Worm (Caenorhabditis elegans) whole organism, mixed stage, embryonic: ENCODE data around the gene C45G9.2.

ENCODE experiments used
- M03D4.4 ChIP-seq: sonication (generic microtip); optimal IDR thresholded peaks from 2 replicates; lab custom pipeline; 2017; ENCODE audit warnings: mild to moderate bottlenecking, missing genetic modification characterization, missing compliant biosample characterization
- bed-3 ChIP-seq: fragments of 200-800 bp; sonication (Bioruptor generic); optimal IDR thresholded peaks from 3 replicates; lab custom pipeline; 2018; ENCODE audit warnings: mild to moderate bottlenecking, missing genetic modification characterization, moderate library complexity, missing compliant biosample characterization
- blmp-1 ChIP-seq: fragments of 150-350 bp; optimal IDR thresholded peaks from 2 replicates; lab custom pipeline; 2014; ENCODE audit warnings: missing biosample characterization, missing genetic modification characterization
- ceh-39 ChIP-seq: fragments of 150-350 bp; optimal IDR thresholded peaks from 2 replicates; lab custom pipeline; 2014; ENCODE audit warnings: missing biosample characterization, missing genetic modification characterization
- ceh-43 ChIP-seq: fragments of 200-800 bp; sonication (Bioruptor generic); optimal IDR thresholded peaks from 2 replicates; lab custom pipeline; 2018; ENCODE audit warnings: mild to moderate bottlenecking, missing genetic modification characterization, moderate library complexity, missing compliant biosample characterization
- ceh-83 ChIP-seq: fragments of 200-800 bp; sonication (Bioruptor generic); optimal IDR thresholded peaks from 2 replicates; lab custom pipeline; 2018; ENCODE audit warnings: mild to moderate bottlenecking, missing genetic modification characterization, missing compliant biosample characterization
- ces-1 ChIP-seq: fragments of 150-350 bp; optimal IDR thresholded peaks from 2 replicates; lab custom pipeline; 2014; ENCODE audit warnings: missing biosample characterization, missing genetic modification reagents, missing genetic modification characterization
- cnd-1 ChIP-seq: fragments of 200-800 bp; sonication (Bioruptor generic); optimal IDR thresholded peaks from 2 replicates; lab custom pipeline; 2018; ENCODE audit warnings: mild to moderate bottlenecking, missing genetic modification characterization, missing compliant biosample characterization
- drap-1 ChIP-seq: fragments of 200-800 bp; sonication (Bioruptor generic); optimal IDR thresholded peaks from 3 replicates; lab custom pipeline; 2018; ENCODE audit warnings: mild to moderate bottlenecking, missing genetic modification characterization, missing compliant biosample characterization
- elt-1 ChIP-seq: sonication (generic microtip); optimal IDR thresholded peaks from 2 replicates; lab custom pipeline; 2017; ENCODE audit warnings: missing genetic modification characterization, mild to moderate bottlenecking, missing compliant biosample characterization, antibody characterized with exemption, moderate library complexity, borderline replicate concordance; ENCODE audit not compliant: insufficient read depth
- elt-3 ChIP-seq: fragments of 150-350 bp; optimal IDR thresholded peaks from 2 replicates; lab custom pipeline; 2014; ENCODE audit warnings: missing biosample characterization, missing genetic modification characterization
- flh-1 ChIP-seq: fragments of 200-800 bp; sonication (Bioruptor generic); optimal IDR thresholded peaks from 2 replicates; lab custom pipeline; 2018; ENCODE audit warnings: mild to moderate bottlenecking, missing genetic modification characterization, moderate library complexity, missing compliant biosample characterization
- ham-2 ChIP-seq: fragments of 200-800 bp; sonication (Bioruptor generic); optimal IDR thresholded peaks from 2 replicates; lab custom pipeline; 2018; ENCODE audit warnings: mild to moderate bottlenecking, missing genetic modification characterization, missing compliant biosample characterization
- hlh-1 ChIP-seq: fragments of 150-350 bp; optimal IDR thresholded peaks from 2 replicates; lab custom pipeline; 2014; ENCODE audit warnings: missing biosample characterization, missing genetic modification reagents, missing genetic modification characterization
- lin-13 ChIP-seq: fragments of 150-350 bp; optimal IDR thresholded peaks from 2 replicates; lab custom pipeline; 2014; ENCODE audit warnings: missing biosample characterization, missing genetic modification characterization
- lin-32 ChIP-seq: fragments of 200-800 bp; sonication (Bioruptor generic); optimal IDR thresholded peaks from 2 replicates; lab custom pipeline; 2018; ENCODE audit warnings: mild to moderate bottlenecking, missing genetic modification characterization, missing compliant biosample characterization
- lsy-2 ChIP-seq: fragments of 150-350 bp; optimal IDR thresholded peaks from 2 replicates; lab custom pipeline; 2014; ENCODE audit warnings: missing biosample characterization, missing genetic modification characterization
- mab-5 ChIP-seq: fragments of 150-350 bp; optimal IDR thresholded peaks from 2 replicates; lab custom pipeline; 2014; ENCODE audit warnings: missing biosample characterization, missing genetic modification characterization
- mep-1 ChIP-seq: fragments of 150-350 bp; optimal IDR thresholded peaks from 2 replicates; lab custom pipeline; 2017; ENCODE audit warnings: missing biosample characterization, missing genetic modification reagents, missing genetic modification characterization, inconsistent platforms
- mls-2 ChIP-seq: sonication (generic microtip); optimal IDR thresholded peaks from 2 replicates; lab custom pipeline; 2016; ENCODE audit warnings: mild to moderate bottlenecking, missing genetic modification characterization, moderate library complexity, missing compliant biosample characterization
- nhr-12 ChIP-seq: fragments of 150-350 bp; optimal IDR thresholded peaks from 2 replicates; lab custom pipeline; 2014; ENCODE audit warnings: missing biosample characterization, missing genetic modification characterization
- nhr-2 ChIP-seq: fragments of 150-350 bp; optimal IDR thresholded peaks from 2 replicates; lab custom pipeline; 2014; ENCODE audit warnings: missing biosample characterization, missing genetic modification characterization
- nhr-237 ChIP-seq: fragments of 150-350 bp; optimal IDR thresholded peaks from 2 replicates; lab custom pipeline; 2014; ENCODE audit warnings: missing biosample characterization, missing genetic modification characterization
- nhr-28 ChIP-seq: fragments of 150-350 bp; optimal IDR thresholded peaks from 2 replicates; lab custom pipeline; 2014; ENCODE audit warnings: missing biosample characterization, missing genetic modification characterization
- nhr-76 ChIP-seq: sonication (generic microtip); optimal IDR thresholded peaks from 2 replicates; lab custom pipeline; 2017; ENCODE audit warnings: missing biosample characterization, missing genetic modification characterization
- pha-4 ChIP-seq: fragments of 150-350 bp; optimal IDR thresholded peaks from 2 replicates; lab custom pipeline; 2018; ENCODE audit warnings: missing biosample characterization, missing genetic modification reagents, missing genetic modification characterization
- sem-2 ChIP-seq: fragments of 200-800 bp; sonication (Bioruptor generic); optimal IDR thresholded peaks from 2 replicates; lab custom pipeline; 2018; ENCODE audit warnings: mild to moderate bottlenecking, missing genetic modification characterization, missing compliant biosample characterization
- snpc-4 ChIP-seq: fragments of 150-350 bp; optimal IDR thresholded peaks from 2 replicates; lab custom pipeline; 2014; ENCODE audit warnings: missing biosample characterization, missing genetic modification characterization
- sptf-1 ChIP-seq: sonication (generic microtip); optimal IDR thresholded peaks from 2 replicates; lab custom pipeline; 2017; ENCODE audit warnings: mild to moderate bottlenecking, missing genetic modification characterization, moderate library complexity, missing compliant biosample characterization
- tbx-8 ChIP-seq: fragments of 200-800 bp; sonication (Bioruptor generic); optimal IDR thresholded peaks from 2 replicates; lab custom pipeline; 2018; ENCODE audit warnings: mild to moderate bottlenecking, missing genetic modification characterization, moderate library complexity, missing compliant biosample characterization
- unc-120 ChIP-seq: sonication (generic microtip); optimal IDR thresholded peaks from 2 replicates; lab custom pipeline; 2017; ENCODE audit warnings: missing genetic modification characterization, missing compliant biosample characterization; ENCODE audit not compliant: poor library complexity, severe bottlenecking
- unc-39 ChIP-seq: fragments of 150-350 bp; optimal IDR thresholded peaks from 2 replicates; lab custom pipeline; 2014; ENCODE audit warnings: missing biosample characterization, missing genetic modification characterization
- unc-62 ChIP-seq: fragments of 150-350 bp; optimal IDR thresholded peaks from 2 replicates; lab custom pipeline; 2014; ENCODE audit warnings: missing biosample characterization, missing genetic modification reagents, missing genetic modification characterization
- zip-8 ChIP-seq: fragments of 150-350 bp; optimal IDR thresholded peaks from 2 replicates; lab custom pipeline; 2014; ENCODE audit warnings: missing biosample characterization, missing genetic modification characterization
- ztf-11 ChIP-seq: fragments of 150-350 bp; optimal IDR thresholded peaks from 2 replicates; lab custom pipeline; 2014; ENCODE audit warnings: missing biosample characterization, missing genetic modification characterization

C45G9.2 gene

ce11 chrIII:5078062-5078461 lies 9.2 kb downstream of the C45G9.2 start:
- TF ChIP-seq nhr-237 (tag; lab: Kevin White, UChicago) (no peak), mls-2 (no peak), sptf-1 (tag; lab: Kevin White, UChicago) (no peak), bed-3 (GFP tag; lab: Kevin White, UChicago) (no peak), lin-32 (GFP tag; lab: Kevin White, UChicago) (no peak), ham-2 (GFP tag; lab: Kevin White, UChicago) (no peak), tbx-8 (no peak), sem-2 (GFP tag; lab: Kevin White, UChicago) (no peak), nhr-12 (tag; lab: Kevin White, UChicago) (no peak), ceh-83 (GFP tag; lab: Kevin White, UChicago) (no peak), ces-1 (GFP tag; lab: Kevin White, UChicago) (no peak), unc-120 (no peak), elt-1 (no peak), nhr-76 (tag; lab: Kevin White, UChicago) (no peak), ztf-11 (tag; lab: Kevin White, UChicago) (no peak)

- TF ChIP-seq bed-3 (GFP tag; lab: Kevin White, UChicago) (peak; percentile 60), mab-5 (no peak), ztf-11 (tag; lab: Kevin White, UChicago) (peak; percentile 48), lsy-2 (tag; lab: Kevin White, UChicago) (no peak), snpc-4 (tag; lab: Kevin White, UChicago) (no peak), M03D4.4 (tag; lab: Kevin White, UChicago) (peak; percentile 79), blmp-1 (tag; lab: Kevin White, UChicago) (no peak), elt-3 (tag; lab: Kevin White, UChicago) (no peak), sem-2 (GFP tag; lab: Kevin White, UChicago) (peak; percentile 66), sptf-1 (tag; lab: Kevin White, UChicago) (peak; percentile 78), ceh-43 (GFP tag; lab: Kevin White, UChicago) (peak; percentile 53), mep-1 (tag; lab: Kevin White, UChicago) (peak; percentile 71), elt-1 (peak; percentile 23), drap-1 (GFP tag; lab: Kevin White, UChicago) (peak; percentile 80), pha-4 (tag; lab: Kevin White, UChicago) (peak; percentile 29), nhr-237 (tag; lab: Kevin White, UChicago) (peak; percentile 1), tbx-8 (peak; percentile 59), unc-39 (tag; lab: Kevin White, UChicago) (no peak), unc-62 (GFP tag; lab: Kevin White, UChicago) (peak; percentile 4), ceh-39 (tag; lab: Kevin White, UChicago) (peak; percentile 21), lin-32 (GFP tag; lab: Kevin White, UChicago) (peak; percentile 61), ceh-83 (GFP tag; lab: Kevin White, UChicago) (peak; percentile 63), ham-2 (GFP tag; lab: Kevin White, UChicago) (peak; percentile 56), hlh-1 (peak; percentile 46), unc-120 (peak; percentile 61), nhr-28 (tag; lab: Kevin White, UChicago) (no peak), nhr-2 (tag; lab: Kevin White, UChicago) (no peak), cnd-1 (peak; percentile 82), zip-8 (no peak), lin-13 (tag; lab: Kevin White, UChicago) (peak; percentile 60), ces-1 (GFP tag; lab: Kevin White, UChicago) (peak; percentile 58), flh-1 (GFP tag; lab: Kevin White, UChicago) (no peak), nhr-76 (tag; lab: Kevin White, UChicago) (no peak), nhr-12 (tag; lab: Kevin White, UChicago) (no peak), mls-2 (peak; percentile 77)
These were observed 12.1 kb downstream of the C45G9.2 start for ce11 chrIII:5080700-5081572.

- TF ChIP-seq ceh-43 (GFP tag; lab: Kevin White, UChicago) (no peak), tbx-8 (no peak), nhr-28 (tag; lab: Kevin White, UChicago) (no peak), mls-2 (no peak), ceh-83 (GFP tag; lab: Kevin White, UChicago) (no peak), sptf-1 (tag; lab: Kevin White, UChicago) (no peak), drap-1 (GFP tag; lab: Kevin White, UChicago) (no peak), unc-39 (tag; lab: Kevin White, UChicago) (no peak), mep-1 (tag; lab: Kevin White, UChicago) (no peak), bed-3 (GFP tag; lab: Kevin White, UChicago) (no peak), elt-3 (tag; lab: Kevin White, UChicago) (no peak), snpc-4 (tag; lab: Kevin White, UChicago) (no peak), elt-1 (no peak), nhr-2 (tag; lab: Kevin White, UChicago) (no peak), hlh-1 (no peak), lsy-2 (tag; lab: Kevin White, UChicago) (no peak), sem-2 (GFP tag; lab: Kevin White, UChicago) (no peak), ham-2 (GFP tag; lab: Kevin White, UChicago) (no peak), ces-1 (GFP tag; lab: Kevin White, UChicago) (no peak), mab-5 (no peak)
These were observed 12.6 kb downstream of the C45G9.2 start, which contains the start of gene cox-6A for ce11 chrIII:5081573-5081823. Gene cox-6A, plus strand, starts transcription at chrIII:5081724.
